Worm (Caenorhabditis elegans) whole organism, L3 larva: ENCODE data around the gene arx-6.

Source experiments
- ceh-9 ChIP-seq: sonication (generic microtip); optimal IDR thresholded peaks from 2 replicates; lab custom pipeline; 2018; ENCODE audit warnings: missing biosample characterization, missing genetic modification characterization
- unc-62 ChIP-seq: fragments of 150-350 bp; sonication (generic microtip); optimal IDR thresholded peaks from 4 replicates; lab custom pipeline; 2014; ENCODE audit warnings: missing biosample characterization, missing genetic modification reagents, missing genetic modification characterization

ce11 chrIII:4868643-4869042 lies 9.8 kb upstream of the arx-6 start, which contains the start of the genes msd-4 and C35D10.3:
- TF ChIP-seq ceh-9 (tag; lab: Kevin White, UChicago) (no peak), unc-62 (GFP tag; lab: Kevin White, UChicago) (no peak)
